Worm (Caenorhabditis elegans) whole organism, L1 larva: ENCODE data around the gene C45G9.2.

Source experiments
- elt-3 ChIP-seq, 6 experiments: fragments of 150-350 bp in 1 of 6; sonication (generic microtip); optimal IDR thresholded peaks; 2 replicates each; lab custom pipeline; 2017 to 2018; ENCODE audit warnings: missing biosample characterization in 6 of 6, missing genetic modification characterization in 6 of 6, inconsistent platforms in 1 of 6
- nhr-237 ChIP-seq: fragments of 150-350 bp; optimal IDR thresholded peaks from 2 replicates; lab custom pipeline; 2014; ENCODE audit warnings: missing biosample characterization, missing genetic modification characterization
- nhr-76 ChIP-seq: sonication (generic microtip); optimal IDR thresholded peaks from 2 replicates; lab custom pipeline; 2017; ENCODE audit warnings: missing biosample characterization, missing genetic modification characterization
- rnt-1 ChIP-seq: sonication (generic microtip); optimal IDR thresholded peaks from 2 replicates; lab custom pipeline; 2016; ENCODE audit warnings: mild to moderate bottlenecking, missing genetic modification characterization, moderate library complexity, missing compliant biosample characterization
- unc-62 ChIP-seq: fragments of 150-350 bp; optimal IDR thresholded peaks from 2 replicates; lab custom pipeline; 2014; ENCODE audit warnings: missing biosample characterization, missing genetic modification reagents, missing genetic modification characterization
- zag-1 ChIP-seq: fragments of 150-350 bp; optimal IDR thresholded peaks from 2 replicates; lab custom pipeline; 2014; ENCODE audit warnings: missing biosample characterization, missing genetic modification characterization

DNA sequence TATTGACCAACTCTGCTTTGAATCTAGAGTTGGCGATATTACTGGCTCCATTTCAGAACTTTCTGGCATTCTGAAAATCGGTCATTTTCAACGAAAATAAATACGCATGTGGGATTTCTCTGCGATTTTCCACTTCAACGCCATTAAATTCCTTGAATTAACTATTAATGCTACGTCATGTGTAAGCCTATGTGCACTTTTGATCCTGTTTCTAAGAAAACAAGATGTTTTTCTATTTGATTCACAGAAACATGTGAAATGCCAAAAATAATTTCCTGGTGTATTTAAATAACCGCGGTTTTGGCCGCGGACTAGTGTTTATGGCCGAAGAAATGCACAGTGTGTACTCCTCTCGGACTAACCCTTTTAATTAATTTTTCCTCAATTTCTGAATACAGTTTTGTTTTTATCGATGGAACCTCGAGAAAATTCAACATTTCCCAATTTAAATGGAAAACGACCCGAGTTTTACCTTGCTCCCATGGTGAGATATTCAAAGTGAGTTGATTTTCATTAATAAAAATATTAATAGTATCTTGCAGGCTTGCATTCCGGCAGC, at the start of gene C45G9.2, which contains the start of gene C45G9.11:
- TF ChIP-seq unc-62 (GFP tag; lab: Kevin White, UChicago) (no peak), elt-3 (tag; optimal IDR thresholded peaks at IDR 0.05; lab: Kevin White, UChicago) (peak in 2 of 6 experiments; percentile 22 to 48), rnt-1 (tag; lab: Kevin White, UChicago) (peak; percentile 98), nhr-76 (tag; lab: Kevin White, UChicago) (no peak), zag-1 (tag; lab: Kevin White, UChicago) (no peak), nhr-237 (tag; lab: Kevin White, UChicago) (no peak)
